Fruit fly (Drosophila melanogaster): ENCODE measurements around the gene CG2887.

The CG2887 gene

dm6 chrX:10461938-10462337 is 16.4 kb downstream of the CG2887 start:
- peak; percentile 5 for TF ChIP-seq fd64A (GFP tag; optimal IDR thresholded peaks at IDR 0.05)
- peak; percentile 50 for TF ChIP-seq CG13296 (GFP tag; optimal IDR thresholded peaks at IDR 0.05)
- peak; percentile 8 for TF ChIP-seq CG12391 (tag; optimal IDR thresholded peaks at IDR 0.05)
- no peak for TF ChIP-seq CG2129 (GFP tag; IDR thresholded peaks at IDR 0.05; ENCODE audit: partially characterized antibody)
- TF ChIP-seq Fer3 (tag; optimal IDR thresholded peaks at IDR 0.05) = peak; percentile 25
- TF ChIP-seq onecut (GFP tag; IDR thresholded peaks at IDR 0.05) = peak; percentile 42; the same call in 1 of the 2 replicates
- peak; percentile 77 for TF ChIP-seq CG17385 (GFP tag; optimal IDR thresholded peaks at IDR 0.05)
- no peak for TF ChIP-seq Tbp (GFP tag; optimal IDR thresholded peaks at IDR 0.05)
- TF ChIP-seq Myb (GFP tag; optimal IDR thresholded peaks at IDR 0.05) = no peak
- TF ChIP-seq wek (GFP tag; optimal IDR thresholded peaks at IDR 0.05) = peak; percentile 45
- peak; percentile 15 for TF ChIP-seq CG18262 (tag; optimal IDR thresholded peaks at IDR 0.05)
- peak; percentile 52 for TF ChIP-seq caup (GFP tag; optimal IDR thresholded peaks at IDR 0.05; ENCODE audit: severe bottlenecking)
- 0 out of 2 replicates have a peak, but pooled peaks have one; percentile 13 for TF ChIP-seq Dref (GFP tag; IDR thresholded peaks at IDR 0.05)
- no peak for TF ChIP-seq CG11247 (GFP tag; IDR thresholded peaks at IDR 0.05)
- peak; percentile 3 for TF ChIP-seq Meics (GFP tag; optimal IDR thresholded peaks at IDR 0.05)
- TF ChIP-seq CG2116 (GFP tag; optimal IDR thresholded peaks at IDR 0.05) = peak; percentile 39
- peak; percentile 67 for TF ChIP-seq CG7987 (GFP tag; optimal IDR thresholded peaks at IDR 0.05)
- TF ChIP-seq CG6765 (GFP tag; optimal IDR thresholded peaks at IDR 0.05) = no peak
- TF ChIP-seq crol (GFP tag; IDR thresholded peaks at IDR 0.05) = peak; percentile 57
- TF ChIP-seq phol (tag; optimal IDR thresholded peaks at IDR 0.05) = peak; percentile 31
- TF ChIP-seq slbo (GFP tag; IDR thresholded peaks at IDR 0.05) = no peak
- TF ChIP-seq Fer1 (GFP tag; optimal IDR thresholded peaks at IDR 0.05) = peak; percentile 46
- TF ChIP-seq CG14710 (tag; optimal IDR thresholded peaks at IDR 0.05) = peak; percentile 1
- TF ChIP-seq ac (GFP tag; optimal IDR thresholded peaks at IDR 0.05) = peak; percentile 7
- peak; percentile 17 for TF ChIP-seq BtbVII (GFP tag; optimal IDR thresholded peaks at IDR 0.05)
- peak; percentile 45 for TF ChIP-seq gcm (GFP tag; optimal IDR thresholded peaks at IDR 0.05)
- TF ChIP-seq CG12219 (GFP tag; optimal IDR thresholded peaks at IDR 0.05) = peak; percentile 8
- 0 out of 2 replicates have a peak, but pooled peaks have one; percentile 9 for TF ChIP-seq CG5953 (GFP tag; IDR thresholded peaks at IDR 0.05)
- peak; percentile 3 for TF ChIP-seq CG12659 (GFP tag; optimal IDR thresholded peaks at IDR 0.05)
- TF ChIP-seq Adf1 (GFP tag; IDR thresholded peaks at IDR 0.05) = no peak
- peak; percentile 4 for TF ChIP-seq CG6854 (GFP tag; optimal IDR thresholded peaks at IDR 0.05)
- TF ChIP-seq bsh (GFP tag; optimal IDR thresholded peaks at IDR 0.05) = peak in 1 of 2 experiments; percentile 6
- TF ChIP-seq CG12071 (GFP tag; optimal IDR thresholded peaks at IDR 0.05) = peak; percentile 48
- TF ChIP-seq CG7271 (tag; optimal IDR thresholded peaks at IDR 0.05) = peak; percentile 82
- peak; percentile 22 for TF ChIP-seq CG1603 (tag; optimal IDR thresholded peaks at IDR 0.05)
- TF ChIP-seq sens (GFP tag) = peak; percentile 48
- no peak for TF ChIP-seq Lim3 (GFP tag; IDR thresholded peaks at IDR 0.05)
- peak; percentile 18 for TF ChIP-seq bcd (GFP tag; optimal IDR thresholded peaks at IDR 0.05)
- TF ChIP-seq CG4707 (GFP tag; optimal IDR thresholded peaks at IDR 0.05) = peak; percentile 45
- TF ChIP-seq her (GFP tag; optimal IDR thresholded peaks at IDR 0.05) = no peak
- TF ChIP-seq bigmax (GFP tag; optimal IDR thresholded peaks at IDR 0.05) = no peak
- TF ChIP-seq grau (tag; optimal IDR thresholded peaks at IDR 0.05) = peak; percentile 0
- TF ChIP-seq NfI (GFP tag; optimal IDR thresholded peaks at IDR 0.05) = peak; percentile 42
- TF ChIP-seq unpg (GFP tag; optimal IDR thresholded peaks at IDR 0.05) = peak; percentile 30
- peak; percentile 6 for TF ChIP-seq CG13775 (GFP tag; optimal IDR thresholded peaks at IDR 0.05)
- TF ChIP-seq Ets97D (GFP tag; optimal IDR thresholded peaks at IDR 0.05) = peak; percentile 91
- TF ChIP-seq ci (GFP tag; IDR thresholded peaks at IDR 0.05) = peak; percentile 63; the same call in 1 of the 3 replicates
- peak; percentile 36 for TF ChIP-seq ATbp (GFP tag; optimal IDR thresholded peaks at IDR 0.05)
- peak; percentile 5 for TF ChIP-seq CG9437 (GFP tag; optimal IDR thresholded peaks at IDR 0.05)
- TF ChIP-seq CG14014 (GFP tag; IDR thresholded peaks at IDR 0.05) = no peak
